Worm (Caenorhabditis elegans) whole organism, early embryonic: ENCODE measurements around the gene F41G3.18.

ENCODE experiments used
- ceh-13 ChIP-seq: fragments of 200-800 bp; sonication (Bioruptor generic); optimal IDR thresholded peaks from 2 replicates; lab custom pipeline; 2018; ENCODE audit warnings: mild to moderate bottlenecking, missing genetic modification characterization, missing compliant biosample characterization
- flt-1 ChIP-seq: fragments of 200-800 bp; sonication (Bioruptor generic); IDR thresholded peaks from 2 replicates; pipeline ENCODE4 v1.3.6; 2022; ENCODE audit warnings: missing genetic modification characterization, missing compliant biosample characterization
- sea-1 ChIP-seq: fragments of 200-800 bp; sonication (Bioruptor generic); conservative IDR thresholded peaks from 2 replicates; pipeline ENCODE4 v1.3.6; 2022; ENCODE audit warnings: missing genetic modification characterization, missing compliant biosample characterization
- tbx-11 ChIP-seq: fragments of 200-800 bp; sonication (Bioruptor generic); IDR thresholded peaks from 2 replicates; pipeline ENCODE4 v1.3.6; 2022; ENCODE audit warnings: missing genetic modification characterization, missing compliant biosample characterization
- tra-4 ChIP-seq: sonication (generic microtip); optimal IDR thresholded peaks from 2 replicates; lab custom pipeline; 2017; ENCODE audit warnings: missing genetic modification characterization, missing compliant biosample characterization

DNA sequence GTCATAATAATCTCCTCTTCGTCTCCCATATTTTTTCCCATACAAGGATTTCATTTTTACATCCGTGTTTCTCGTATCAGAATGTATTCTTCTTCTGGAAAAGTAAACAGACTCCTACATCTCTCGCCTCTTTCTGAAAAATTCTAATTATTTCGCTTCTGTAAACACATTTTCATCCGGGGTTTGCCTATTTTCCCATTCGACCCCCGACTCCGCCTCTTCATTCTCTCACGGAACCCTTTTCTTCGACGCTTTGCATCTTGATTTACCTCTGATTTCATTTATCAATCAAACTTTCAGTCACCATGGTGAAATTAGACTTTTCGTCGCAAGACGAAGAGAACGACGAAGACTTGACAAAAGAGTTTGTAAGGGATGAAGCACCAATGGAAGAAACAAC is 42.5 kb downstream of the F41G3.18 start, which contains the start of gene snt-1:
- TF ChIP-seq tra-4 (tag; lab: Kevin White, UChicago): no peak
- TF ChIP-seq tbx-11: no peak
- no peak for TF ChIP-seq ceh-13
- TF ChIP-seq sea-1: no peak
- no peak for TF ChIP-seq flt-1 (GFP tag; lab: Robert Waterston, UW)
